Worm (Caenorhabditis elegans) whole organism, L3 larva: Measurements from ENCODE around the gene amt-2.

ENCODE experiments used
- R02D3.7 ChIP-seq: fragments of 150-350 bp; optimal IDR thresholded peaks from 2 replicates; lab custom pipeline; 2014; ENCODE audit warnings: missing biosample characterization, missing genetic modification characterization
- ZK546.5 ChIP-seq: sonication (generic microtip); optimal IDR thresholded peaks from 2 replicates; lab custom pipeline; 2017; ENCODE audit warnings: missing biosample characterization, missing genetic modification characterization
- aly-2 ChIP-seq: fragments of 150-350 bp; optimal IDR thresholded peaks from 2 replicates; lab custom pipeline; 2014; ENCODE audit warnings: missing biosample characterization, missing genetic modification characterization
- ama-1 ChIP-seq: fragments of 150-350 bp; optimal IDR thresholded peaks from 2 replicates; lab custom pipeline; 2018
- ceh-16 ChIP-seq: sonication (generic microtip); optimal IDR thresholded peaks from 2 replicates; lab custom pipeline; 2017; ENCODE audit warnings: missing biosample characterization, missing genetic modification characterization
- ceh-28 ChIP-seq: fragments of 150-350 bp; optimal IDR thresholded peaks from 2 replicates; lab custom pipeline; 2014; ENCODE audit warnings: missing biosample characterization, missing genetic modification reagents, missing genetic modification characterization
- ceh-9 ChIP-seq: sonication (generic microtip); optimal IDR thresholded peaks from 2 replicates; lab custom pipeline; 2018; ENCODE audit warnings: missing biosample characterization, missing genetic modification characterization
- daf-12 ChIP-seq: fragments of 150-350 bp; optimal IDR thresholded peaks from 2 replicates; lab custom pipeline; 2014; ENCODE audit warnings: missing biosample characterization, missing genetic modification reagents, missing genetic modification characterization
- egl-27 ChIP-seq: sonication (generic microtip); optimal IDR thresholded peaks from 4 replicates; lab custom pipeline; 2017; ENCODE audit warnings: missing biosample characterization, missing genetic modification reagents, missing genetic modification characterization
- egl-5 ChIP-seq: fragments of 150-350 bp; optimal IDR thresholded peaks from 2 replicates; lab custom pipeline; 2017; ENCODE audit warnings: missing biosample characterization, missing genetic modification reagents, missing genetic modification characterization, inconsistent platforms
- elt-1 ChIP-seq: fragments of 150-350 bp; optimal IDR thresholded peaks from 2 replicates; lab custom pipeline; 2014; ENCODE audit warnings: missing biosample characterization, missing genetic modification characterization
- elt-2 ChIP-seq: sonication (generic microtip); optimal IDR thresholded peaks from 2 replicates; lab custom pipeline; 2016; ENCODE audit warnings: missing genetic modification reagents, mild to moderate bottlenecking, missing genetic modification characterization, missing compliant biosample characterization
- elt-3 ChIP-seq, 3 experiments: fragments of 150-350 bp in 1 of 3; sonication (generic microtip) in 2 of 3; optimal IDR thresholded peaks; 2 replicates in 2 of 3; 4 replicates in 1 of 3; lab custom pipeline; 2014 to 2017; ENCODE audit warnings: missing biosample characterization in 3 of 3, missing genetic modification characterization in 3 of 3
- eor-1 ChIP-seq, 2 experiments: fragments of 150-350 bp; optimal IDR thresholded peaks; 2 replicates each; lab custom pipeline; 2014 to 2018; ENCODE audit warnings: missing biosample characterization in 2 of 2, missing genetic modification characterization in 2 of 2
- fkh-10 ChIP-seq: sonication (generic microtip); optimal IDR thresholded peaks from 2 replicates; lab custom pipeline; 2017; ENCODE audit warnings: missing biosample characterization, missing genetic modification reagents, missing genetic modification characterization
- fkh-2 ChIP-seq: fragments of 150-350 bp; optimal IDR thresholded peaks from 2 replicates; lab custom pipeline; 2014; ENCODE audit warnings: missing biosample characterization, missing genetic modification reagents, missing genetic modification characterization
- jun-1 ChIP-seq: fragments of 150-350 bp; optimal IDR thresholded peaks from 2 replicates; lab custom pipeline; 2014; ENCODE audit warnings: missing biosample characterization, missing genetic modification reagents, missing genetic modification characterization
- lin-15B ChIP-seq: fragments of 150-350 bp; optimal IDR thresholded peaks from 2 replicates; lab custom pipeline; 2014; ENCODE audit warnings: missing biosample characterization, missing genetic modification characterization
- lin-39 ChIP-seq: fragments of 150-350 bp; optimal IDR thresholded peaks from 2 replicates; lab custom pipeline; 2018; ENCODE audit warnings: missing biosample characterization, missing genetic modification reagents, missing genetic modification characterization
- lsy-12 ChIP-seq: sonication (generic microtip); optimal IDR thresholded peaks from 2 replicates; lab custom pipeline; 2016; ENCODE audit warnings: mild to moderate bottlenecking, missing genetic modification characterization, missing compliant biosample characterization
- mdl-1 ChIP-seq: fragments of 150-350 bp; optimal IDR thresholded peaks from 2 replicates; lab custom pipeline; 2014; ENCODE audit warnings: missing biosample characterization, missing genetic modification characterization
- mml-1 ChIP-seq: fragments of 150-350 bp; sonication (generic microtip); optimal IDR thresholded peaks from 3 replicates; lab custom pipeline; 2014; ENCODE audit warnings: missing biosample characterization, missing genetic modification characterization
- nfya-1 ChIP-seq: sonication (generic microtip); optimal IDR thresholded peaks from 2 replicates; lab custom pipeline; 2017; ENCODE audit warnings: missing genetic modification characterization, mild to moderate bottlenecking, missing compliant biosample characterization, antibody characterized with exemption, moderate library complexity; ENCODE audit not compliant: insufficient read depth
- nhr-23 ChIP-seq: fragments of 150-350 bp; optimal IDR thresholded peaks from 2 replicates; lab custom pipeline; 2014; ENCODE audit warnings: missing biosample characterization, missing genetic modification reagents, missing genetic modification characterization
- nhr-237 ChIP-seq: fragments of 150-350 bp; optimal IDR thresholded peaks from 2 replicates; lab custom pipeline; 2014; ENCODE audit warnings: missing biosample characterization, missing genetic modification characterization
- nhr-25 ChIP-seq: sonication (generic microtip); optimal IDR thresholded peaks from 2 replicates; lab custom pipeline; 2017; ENCODE audit warnings: missing biosample characterization, missing genetic modification characterization
- nhr-28 ChIP-seq: fragments of 150-350 bp; optimal IDR thresholded peaks from 2 replicates; lab custom pipeline; 2014; ENCODE audit warnings: missing biosample characterization, missing genetic modification characterization
- nhr-43 ChIP-seq: sonication (generic microtip); optimal IDR thresholded peaks from 2 replicates; lab custom pipeline; 2016; ENCODE audit warnings: mild to moderate bottlenecking, missing genetic modification characterization, missing compliant biosample characterization; ENCODE audit not compliant: poor library complexity, severe bottlenecking
- nhr-67 ChIP-seq: fragments of 150-350 bp; optimal IDR thresholded peaks from 2 replicates; lab custom pipeline; 2014; ENCODE audit warnings: missing biosample characterization, missing genetic modification characterization
- nhr-76 ChIP-seq: fragments of 150-350 bp; sonication (generic microtip); optimal IDR thresholded peaks from 5 replicates; lab custom pipeline; 2014; ENCODE audit warnings: missing biosample characterization, missing genetic modification characterization
- pha-4 ChIP-seq: fragments of 150-350 bp; optimal IDR thresholded peaks from 2 replicates; lab custom pipeline; 2014; ENCODE audit warnings: missing biosample characterization, missing genetic modification reagents, missing genetic modification characterization
- pqm-1 ChIP-seq: fragments of 150-350 bp; optimal IDR thresholded peaks from 2 replicates; lab custom pipeline; 2017; ENCODE audit warnings: missing biosample characterization, missing genetic modification characterization, inconsistent platforms
- sea-2 ChIP-seq: fragments of 150-350 bp; sonication (generic microtip); optimal IDR thresholded peaks from 4 replicates; lab custom pipeline; 2014; ENCODE audit warnings: missing biosample characterization, missing genetic modification reagents, missing genetic modification characterization
- tbx-2 ChIP-seq: sonication (generic microtip); optimal IDR thresholded peaks from 2 replicates; lab custom pipeline; 2016; ENCODE audit warnings: mild to moderate bottlenecking, missing genetic modification characterization, missing compliant biosample characterization
- unc-39 ChIP-seq: sonication (generic microtip); optimal IDR thresholded peaks from 4 replicates; lab custom pipeline; 2017; ENCODE audit warnings: missing biosample characterization, missing genetic modification characterization
- ztf-4 ChIP-seq: fragments of 150-350 bp; optimal IDR thresholded peaks from 2 replicates; lab custom pipeline; 2014; ENCODE audit warnings: missing biosample characterization, missing genetic modification characterization

The amt-2 gene

DNA sequence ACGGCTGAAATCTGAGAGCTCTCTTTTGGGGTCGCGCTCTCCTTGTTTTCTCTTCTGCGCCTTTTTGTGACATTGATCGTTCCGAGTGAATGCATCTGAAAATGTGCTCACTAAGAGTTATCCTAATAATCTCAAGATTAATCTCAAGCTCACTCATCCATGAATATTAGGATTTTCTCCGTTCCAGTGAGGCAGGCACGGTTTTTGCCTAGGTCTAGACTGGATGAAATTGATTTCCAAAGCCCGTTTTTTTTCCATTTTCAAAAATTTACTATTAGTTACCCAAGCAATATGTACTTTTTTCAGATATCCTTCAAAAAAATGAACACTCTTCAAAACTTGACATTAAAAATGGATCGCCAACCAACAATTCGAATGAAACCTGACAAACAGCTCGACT is at the start of gene amt-2:
Gene amt-2, plus strand, starts transcription at position 301 of the 400 bp plus-strand sequence.
- no peak for TF ChIP-seq unc-39
- no peak for TF ChIP-seq nhr-67 (tag; lab: Kevin White, UChicago)
- TF ChIP-seq egl-27 (tag; lab: Kevin White, UChicago), result no peak
- TF ChIP-seq elt-1, result no peak
- no peak for TF ChIP-seq pqm-1 (tag; lab: Kevin White, UChicago)
- TF ChIP-seq nhr-76 (tag; lab: Kevin White, UChicago), result no peak
- TF ChIP-seq tbx-2 (tag; lab: Kevin White, UChicago), result no peak
- no peak for TF ChIP-seq nhr-28
- TF ChIP-seq elt-2 (tag; lab: Kevin White, UChicago), result no peak
- no peak for TF ChIP-seq ama-1 (lab: Kevin White, UChicago)
- TF ChIP-seq ceh-16 (tag; lab: Kevin White, UChicago), result no peak
- TF ChIP-seq elt-3 (tag; optimal IDR thresholded peaks at IDR 0.05; lab: Kevin White, UChicago), result no peak
- no peak for TF ChIP-seq mml-1
- no peak for TF ChIP-seq sea-2
- no peak for TF ChIP-seq nhr-25
- TF ChIP-seq lin-39 (tag; lab: Kevin White, UChicago), result no peak
- TF ChIP-seq eor-1 (tag; optimal IDR thresholded peaks at IDR 0.05; lab: Kevin White, UChicago), result no peak
- no peak for TF ChIP-seq fkh-2 (tag; lab: Kevin White, UChicago)
- TF ChIP-seq aly-2 (tag; lab: Kevin White, UChicago), result no peak

DNA sequence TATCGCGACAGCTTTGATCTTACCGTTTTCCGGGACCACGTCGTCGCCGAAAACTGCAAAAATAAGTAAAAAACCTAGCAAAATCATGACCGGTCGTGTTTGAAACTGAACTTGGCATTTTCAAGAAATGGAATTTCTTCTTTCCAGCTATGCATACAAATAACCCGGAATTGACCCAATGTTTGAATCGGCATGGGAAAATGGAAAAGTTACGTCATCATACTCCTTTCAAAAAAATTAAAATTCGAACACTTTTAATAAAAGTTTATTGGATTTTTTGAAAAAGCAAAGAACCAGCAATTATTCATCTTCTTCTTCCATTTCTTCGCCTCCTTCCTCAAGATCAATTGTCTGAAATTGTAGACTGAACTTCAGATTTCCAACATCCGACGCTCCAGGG is 47.8 kb upstream of the amt-2 start, which contains the start of gene K10D11.4:
Gene K10D11.4, minus strand, starts transcription at position 101 of the 400 bp plus-strand sequence.
- TF ChIP-seq nhr-25 (no peak), lin-39 (tag; lab: Kevin White, UChicago) (no peak), R02D3.7 (tag; lab: Kevin White, UChicago) (no peak), fkh-10 (GFP tag; lab: Kevin White, UChicago) (no peak), nhr-28 (no peak), ceh-16 (tag; lab: Kevin White, UChicago) (no peak), mdl-1 (no peak), nfya-1 (no peak), nhr-237 (tag; lab: Kevin White, UChicago) (no peak), eor-1 (tag; optimal IDR thresholded peaks at IDR 0.05; lab: Kevin White, UChicago) (no peak), mml-1 (no peak), ZK546.5 (tag; lab: Kevin White, UChicago) (no peak), lsy-12 (no peak), daf-12 (tag; lab: Kevin White, UChicago) (no peak), sea-2 (no peak), unc-39 (no peak), lin-15B (tag; lab: Kevin White, UChicago) (no peak), ztf-4 (no peak)

DNA sequence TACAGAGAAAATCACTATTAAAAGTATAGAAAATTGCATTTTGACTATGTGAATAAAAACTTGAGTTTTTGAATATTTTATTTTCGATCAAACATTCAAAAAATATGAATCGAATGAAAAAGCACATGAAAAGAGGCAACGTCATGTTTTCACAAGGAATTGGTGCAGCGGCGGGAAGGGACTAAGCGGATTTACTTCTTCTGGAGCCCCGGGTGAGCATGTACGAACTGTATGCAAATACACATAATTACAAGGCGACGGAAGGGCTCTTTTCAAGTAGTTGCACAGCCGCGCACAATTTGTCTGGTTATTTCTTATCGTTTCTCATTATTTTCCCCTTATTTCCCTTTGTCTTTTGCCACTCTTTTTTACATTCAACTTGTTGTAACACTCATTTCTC is 46.3 kb upstream of the amt-2 start, which contains the start of gene K10D11.7:
Gene K10D11.7, minus strand, starts transcription at position 101 of the 400 bp plus-strand sequence.
- TF ChIP-seq pha-4 (tag; lab: Kevin White, UChicago) (no peak), nhr-76 (tag; lab: Kevin White, UChicago) (no peak), elt-2 (tag; lab: Kevin White, UChicago) (no peak), nhr-25 (no peak), ama-1 (lab: Kevin White, UChicago) (no peak), sea-2 (no peak)

DNA sequence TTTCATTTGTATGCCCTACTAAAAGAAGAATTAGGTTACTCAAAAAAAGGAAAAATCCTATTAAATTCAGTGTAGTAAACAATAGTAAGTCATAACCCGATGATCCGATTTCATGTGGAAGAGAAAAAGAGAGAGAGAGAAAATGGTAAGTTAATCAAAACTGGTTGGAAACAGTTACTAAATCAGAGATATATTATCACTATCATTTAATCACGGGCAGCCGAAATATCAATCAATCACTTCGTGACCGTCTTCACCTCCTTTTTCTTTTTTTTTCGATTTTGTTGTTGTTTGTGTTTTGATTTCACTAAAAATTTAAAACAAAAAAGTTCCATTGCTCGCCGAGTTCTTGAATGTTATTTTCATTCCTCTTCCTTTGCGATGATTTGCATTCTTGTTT is 44.6 kb upstream of the amt-2 start:
- no peak for TF ChIP-seq ceh-16 (tag; lab: Kevin White, UChicago)
- TF ChIP-seq nhr-43 (tag; lab: Kevin White, UChicago), result no peak
- TF ChIP-seq unc-39, result no peak
- no peak for TF ChIP-seq egl-5 (tag; lab: Kevin White, UChicago)
- peak in 1 of 3 experiments; percentile 8 for TF ChIP-seq elt-3 (tag; optimal IDR thresholded peaks at IDR 0.05; lab: Kevin White, UChicago)
- TF ChIP-seq ceh-28 (tag; lab: Kevin White, UChicago), result no peak
- peak; percentile 35 for TF ChIP-seq nhr-23 (tag; lab: Kevin White, UChicago)
- no peak for TF ChIP-seq ceh-9
- no peak for TF ChIP-seq ama-1 (lab: Kevin White, UChicago)
- TF ChIP-seq fkh-10 (GFP tag; lab: Kevin White, UChicago), result no peak
- TF ChIP-seq elt-2 (tag; lab: Kevin White, UChicago), result no peak
- TF ChIP-seq jun-1, result no peak
